Worm (Caenorhabditis elegans): ENCODE measurements around the gene oac-32.

DNA sequence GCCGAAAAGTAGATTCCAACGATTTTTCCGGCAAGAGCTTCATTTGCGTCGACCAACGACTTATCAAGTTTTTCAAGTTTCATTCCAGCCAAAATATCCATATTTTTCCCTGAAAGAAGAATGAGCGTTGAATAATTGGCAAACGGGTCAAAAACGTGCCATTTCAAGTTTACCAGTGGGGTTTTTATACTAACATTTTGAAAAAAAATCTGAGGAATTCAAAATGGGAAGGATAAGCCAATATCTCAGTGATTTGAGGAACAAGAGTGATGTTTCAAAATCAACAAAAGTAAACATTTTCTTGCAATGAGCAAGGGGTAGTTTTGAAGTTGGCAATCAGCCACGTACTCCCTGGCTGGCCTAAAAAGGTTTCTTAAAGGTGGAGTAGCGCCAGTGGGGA lies 11.3 kb downstream of the oac-32 start, which contains the start of gene trx-5:
- TF ChIP-seq nhr-2 (tag; optimal IDR thresholded peaks at IDR 0.05) (no peak), mab-5 (tag; optimal IDR thresholded peaks at IDR 0.05) (no peak), sptf-1 (tag; optimal IDR thresholded peaks at IDR 0.05) (no peak), snpc-4 (tag; optimal IDR thresholded peaks at IDR 0.05) (no peak), pha-4 (tag; optimal IDR thresholded peaks at IDR 0.05) (no peak), unc-62 (GFP tag; optimal IDR thresholded peaks at IDR 0.05) (no peak), nhr-28 (tag; optimal IDR thresholded peaks at IDR 0.05) (no peak), elt-3 (tag; optimal IDR thresholded peaks at IDR 0.05) (no peak), ces-1 (GFP tag; optimal IDR thresholded peaks at IDR 0.05) (no peak)
